Worm (Caenorhabditis elegans) whole organism, L4 larva: ENCODE measurements around the gene ttr-30.

Source experiments
- F10B5.3 ChIP-seq: sonication (generic microtip); optimal IDR thresholded peaks from 2 replicates; lab custom pipeline; 2016; ENCODE audit warnings: mild to moderate bottlenecking, missing genetic modification characterization, missing compliant biosample characterization
- F26F4.8 ChIP-seq: fragments of 200-800 bp; sonication (Bioruptor generic); conservative IDR thresholded peaks from 2 replicates; pipeline ENCODE4 v1.3.6; 2022; ENCODE audit warnings: missing genetic modification characterization, missing compliant biosample characterization
- Y48G9A.11 ChIP-seq: fragments of 200-800 bp; sonication (Bioruptor generic); IDR thresholded peaks from 2 replicates; pipeline ENCODE4 v1.3.6; 2022; ENCODE audit warnings: missing genetic modification reagents, missing genetic modification characterization, missing compliant biosample characterization
- Y75B8A.6 ChIP-seq: fragments of 200-800 bp; sonication (Bioruptor generic); IDR thresholded peaks from 2 replicates; pipeline ENCODE4 v1.3.6; 2022; ENCODE audit warnings: missing genetic modification reagents, missing genetic modification characterization, missing compliant biosample characterization
- ZK546.5 ChIP-seq, 2 experiments: sonication (generic microtip); optimal IDR thresholded peaks; 2 replicates each; lab custom pipeline; 2017; ENCODE audit warnings: missing biosample characterization in 2 of 2, missing genetic modification characterization in 2 of 2
- aha-1 ChIP-seq: fragments of 150-350 bp; peaks from one replicate; lab custom pipeline; 2014; ENCODE audit warnings: missing biosample characterization, missing genetic modification characterization
- ama-1 ChIP-seq: fragments of 150-350 bp; optimal IDR thresholded peaks from 2 replicates; lab custom pipeline; 2014; ENCODE audit warnings: inconsistent platforms, mixed read lengths
- ceh-20 ChIP-seq: fragments of 200-800 bp; sonication (Bioruptor generic); IDR thresholded peaks from 2 replicates; pipeline ENCODE4 v1.3.6; 2022; ENCODE audit warnings: missing genetic modification reagents, missing genetic modification characterization, missing compliant biosample characterization
- ceh-44 ChIP-seq: fragments of 200-800 bp; sonication (Bioruptor generic); IDR thresholded peaks from 2 replicates; pipeline ENCODE4 v1.3.6; 2022; ENCODE audit warnings: missing genetic modification reagents, missing genetic modification characterization, missing compliant biosample characterization
- ces-1 ChIP-seq: fragments of 150-350 bp; sonication (generic microtip); optimal IDR thresholded peaks from 4 replicates; lab custom pipeline; 2014; ENCODE audit warnings: missing biosample characterization, missing genetic modification reagents, missing genetic modification characterization
- ctbp-1 ChIP-seq: fragments of 200-800 bp; sonication (Bioruptor generic); IDR thresholded peaks from 2 replicates; pipeline ENCODE4 v1.3.6; 2022; ENCODE audit warnings: missing genetic modification reagents, missing genetic modification characterization, missing compliant biosample characterization
- daf-12 ChIP-seq: fragments of 150-350 bp; optimal IDR thresholded peaks from 2 replicates; lab custom pipeline; 2014; ENCODE audit warnings: missing biosample characterization, missing genetic modification reagents, missing genetic modification characterization
- daf-16 ChIP-seq, 3 experiments: sonication (generic microtip); optimal IDR thresholded peaks; 2 replicates each; lab custom pipeline; 2016 to 2017; ENCODE audit warnings: missing genetic modification characterization in 3 of 3, missing genetic modification reagents in 3 of 3, mild to moderate bottlenecking in 2 of 3, missing compliant biosample characterization in 2 of 3, missing biosample characterization in 1 of 3, moderate library complexity in 1 of 3
- daf-19 ChIP-seq: fragments of 200-800 bp; sonication (Bioruptor generic); conservative IDR thresholded peaks from 2 replicates; pipeline ENCODE4 v1.3.6; 2022; ENCODE audit warnings: missing genetic modification characterization, missing compliant biosample characterization
- dmd-9 ChIP-seq: fragments of 200-800 bp; sonication (Bioruptor generic); IDR thresholded peaks from 2 replicates; pipeline ENCODE4 v1.3.6; 2022; ENCODE audit warnings: missing genetic modification reagents, missing genetic modification characterization, missing compliant biosample characterization
- duxl-1 ChIP-seq: sonication (generic microtip); optimal IDR thresholded peaks from 2 replicates; lab custom pipeline; 2016; ENCODE audit warnings: mild to moderate bottlenecking, missing genetic modification characterization, moderate library complexity, missing compliant biosample characterization; ENCODE audit not compliant: poor library complexity
- dve-1 ChIP-seq: sonication (generic microtip); optimal IDR thresholded peaks from 2 replicates; lab custom pipeline; 2017; ENCODE audit warnings: antibody characterized with exemption, mild to moderate bottlenecking, missing genetic modification characterization, missing compliant biosample characterization; ENCODE audit not compliant: insufficient read depth
- egl-43 ChIP-seq: fragments of 200-800 bp; sonication (Bioruptor generic); IDR thresholded peaks from 2 replicates; pipeline ENCODE4 v1.3.6; 2022; ENCODE audit warnings: missing genetic modification reagents, missing genetic modification characterization, missing compliant biosample characterization
- fos-1 ChIP-seq: fragments of 150-350 bp; optimal IDR thresholded peaks from 2 replicates; lab custom pipeline; 2014; ENCODE audit warnings: missing biosample characterization, missing genetic modification characterization
- hif-1 ChIP-seq, 2 experiments: sonication (generic microtip); optimal IDR thresholded peaks; 2 replicates each; lab custom pipeline; 2016 to 2017; ENCODE audit warnings: missing compliant biosample characterization in 2 of 2, missing genetic modification characterization in 2 of 2, missing genetic modification reagents in 2 of 2, missing genotype in 2 of 2, mild to moderate bottlenecking in 1 of 2
- hlh-11 ChIP-seq: fragments of 200-800 bp; sonication (Bioruptor generic); optimal IDR thresholded peaks from 2 replicates; lab custom pipeline; 2018; ENCODE audit warnings: mild to moderate bottlenecking, missing genetic modification characterization, missing compliant biosample characterization
- hlh-30 ChIP-seq: sonication (generic microtip); optimal IDR thresholded peaks from 2 replicates; lab custom pipeline; 2017; ENCODE audit warnings: antibody characterized with exemption, mild to moderate bottlenecking, missing genetic modification characterization, missing compliant biosample characterization; ENCODE audit not compliant: insufficient read depth
- hmg-1.1 ChIP-seq: fragments of 200-800 bp; sonication (Bioruptor generic); IDR thresholded peaks from 2 replicates; pipeline ENCODE4 v1.3.6; 2022; ENCODE audit warnings: missing genetic modification reagents, missing genetic modification characterization, missing compliant biosample characterization
- jun-1 ChIP-seq: fragments of 150-350 bp; optimal IDR thresholded peaks from 2 replicates; lab custom pipeline; 2014; ENCODE audit warnings: missing biosample characterization, missing genetic modification reagents, missing genetic modification characterization
- lin-29 ChIP-seq: fragments of 200-800 bp; sonication (Bioruptor generic); IDR thresholded peaks from 2 replicates; pipeline ENCODE4 v1.3.6; 2022; ENCODE audit warnings: missing genetic modification reagents, missing genetic modification characterization, missing compliant biosample characterization
- lin-39 ChIP-seq: fragments of 150-350 bp; optimal IDR thresholded peaks from 2 replicates; lab custom pipeline; 2014; ENCODE audit warnings: missing biosample characterization, missing genetic modification reagents, missing genetic modification characterization
- lsy-2 ChIP-seq, 2 experiments: fragments of 150-350 bp in 1 of 2; sonication (generic microtip) in 1 of 2; optimal IDR thresholded peaks; 2 replicates each; lab custom pipeline; 2014 to 2017; ENCODE audit warnings: missing biosample characterization in 2 of 2, missing genetic modification characterization in 2 of 2
- mdl-1 ChIP-seq, 2 experiments: fragments of 150-350 bp in 1 of 2; sonication (generic microtip) in 1 of 2; optimal IDR thresholded peaks; 2 replicates each; lab custom pipeline; 2014 to 2017; ENCODE audit warnings: missing biosample characterization in 2 of 2, missing genetic modification characterization in 2 of 2
- mdt-29 ChIP-seq: fragments of 200-800 bp; sonication (Bioruptor generic); IDR thresholded peaks from 2 replicates; pipeline ENCODE4 v1.3.6; 2022; ENCODE audit warnings: missing genetic modification reagents, missing genetic modification characterization, missing compliant biosample characterization
- mxl-2 ChIP-seq: fragments of 200-800 bp; sonication (Bioruptor generic); conservative IDR thresholded peaks from 2 replicates; pipeline ENCODE4 v1.3.6; 2022; ENCODE audit warnings: missing genetic modification reagents, missing genetic modification characterization, missing compliant biosample characterization
- mxl-3 ChIP-seq: fragments of 200-800 bp; sonication (Bioruptor generic); optimal IDR thresholded peaks from 2 replicates; lab custom pipeline; 2018; ENCODE audit warnings: mild to moderate bottlenecking, missing genetic modification characterization, missing compliant biosample characterization
- nhr-102 ChIP-seq: sonication (generic microtip); optimal IDR thresholded peaks from 2 replicates; lab custom pipeline; 2016; ENCODE audit warnings: mild to moderate bottlenecking, missing genetic modification characterization, moderate library complexity, missing compliant biosample characterization
- nhr-25 ChIP-seq: sonication (generic microtip); optimal IDR thresholded peaks from 2 replicates; lab custom pipeline; 2017; ENCODE audit warnings: missing genetic modification characterization, mild to moderate bottlenecking, missing compliant biosample characterization, antibody characterized with exemption, moderate library complexity, borderline replicate concordance; ENCODE audit not compliant: insufficient read depth
- nhr-41 ChIP-seq: fragments of 200-800 bp; sonication (Bioruptor generic); IDR thresholded peaks from 2 replicates; pipeline ENCODE4 v1.3.6; 2022; ENCODE audit warnings: missing genetic modification reagents, missing genetic modification characterization, missing compliant biosample characterization
- nhr-42 ChIP-seq: fragments of 200-800 bp; sonication (Bioruptor generic); IDR thresholded peaks from 2 replicates; pipeline ENCODE4 v1.3.6; 2022; ENCODE audit warnings: missing genetic modification characterization, missing compliant biosample characterization
- nhr-48 ChIP-seq: sonication (generic microtip); optimal IDR thresholded peaks from 2 replicates; lab custom pipeline; 2016; ENCODE audit warnings: mild to moderate bottlenecking, missing genetic modification characterization, missing compliant biosample characterization
- nhr-6 ChIP-seq: fragments of 150-350 bp; optimal IDR thresholded peaks from 2 replicates; lab custom pipeline; 2014; ENCODE audit warnings: missing biosample characterization, missing genetic modification characterization
- nhr-76 ChIP-seq: fragments of 150-350 bp; optimal IDR thresholded peaks from 2 replicates; lab custom pipeline; 2014; ENCODE audit warnings: missing biosample characterization, missing genetic modification characterization
- nhr-77 ChIP-seq: fragments of 150-350 bp; optimal IDR thresholded peaks from 2 replicates; lab custom pipeline; 2014; ENCODE audit warnings: missing biosample characterization, missing genetic modification characterization
- pha-4 ChIP-seq, 2 experiments: fragments of 150-350 bp in 1 of 2; fragments of 200-800 bp in 1 of 2; sonication (Bioruptor generic) in 1 of 2; IDR thresholded peaks in 1 of 2; optimal IDR thresholded peaks in 1 of 2; 2 replicates each; pipeline versions ENCODE4 v1.3.6 to Lab custom; 2014 to 2022; ENCODE audit warnings: missing genetic modification characterization in 2 of 2, missing genetic modification reagents in 2 of 2, missing biosample characterization in 1 of 2, missing compliant biosample characterization in 1 of 2
- pqm-1 ChIP-seq: sonication (generic microtip); optimal IDR thresholded peaks from 2 replicates; lab custom pipeline; 2017; ENCODE audit warnings: missing biosample characterization, missing genetic modification characterization
- rbr-2 ChIP-seq: sonication (generic microtip); optimal IDR thresholded peaks from 2 replicates; lab custom pipeline; 2016; ENCODE audit warnings: missing genotype, missing genetic modification characterization, missing compliant biosample characterization
- sdz-12 ChIP-seq: fragments of 200-800 bp; sonication (Bioruptor generic); optimal IDR thresholded peaks from 2 replicates; lab custom pipeline; 2018; ENCODE audit warnings: mild to moderate bottlenecking, missing genetic modification characterization, missing compliant biosample characterization
- skn-1 ChIP-seq: fragments of 150-350 bp; optimal IDR thresholded peaks from 2 replicates; lab custom pipeline; 2014; ENCODE audit warnings: missing biosample characterization, missing genetic modification characterization
- tra-1 ChIP-seq: fragments of 200-800 bp; sonication (Bioruptor generic); IDR thresholded peaks from 2 replicates; pipeline ENCODE4 v1.3.6; 2022; ENCODE audit warnings: missing genetic modification reagents, missing genetic modification characterization, missing compliant biosample characterization
- unc-130 ChIP-seq: sonication (generic microtip); optimal IDR thresholded peaks from 2 replicates; lab custom pipeline; 2016; ENCODE audit warnings: missing genetic modification reagents, missing genetic modification characterization, missing compliant biosample characterization
- unc-39 ChIP-seq: sonication (generic microtip); optimal IDR thresholded peaks from 2 replicates; lab custom pipeline; 2017; ENCODE audit warnings: missing biosample characterization, missing genetic modification characterization

ttr-30 gene

ce11 chrX:7305520-7306186 is 25.1 kb upstream of the ttr-30 start, which contains the start of gene sur-5 (continued):
- no peak for TF ChIP-seq lin-39 (tag; lab: Kevin White, UChicago)
- no peak for TF ChIP-seq daf-19 (GFP tag; lab: Robert Waterston, UW)
- no peak for TF ChIP-seq duxl-1 (tag; lab: Kevin White, UChicago)
- no peak for TF ChIP-seq skn-1 (tag; lab: Kevin White, UChicago)
- TF ChIP-seq Y75B8A.6 (GFP tag; lab: Robert Waterston, UW) = no peak
- no peak for TF ChIP-seq Y48G9A.11 (GFP tag; lab: Robert Waterston, UW)
- TF ChIP-seq sdz-12 (GFP tag; lab: Kevin White, UChicago) = no peak
- no peak for TF ChIP-seq ctbp-1 (GFP tag; lab: Robert Waterston, UW)
- TF ChIP-seq nhr-77 (tag; lab: Kevin White, UChicago) = peak; percentile 20
- TF ChIP-seq mxl-2 (GFP tag; lab: Robert Waterston, UW) = no peak
- TF ChIP-seq F10B5.3 (tag; lab: Kevin White, UChicago) = no peak
- no peak for TF ChIP-seq rbr-2 (tag; lab: Kevin White, UChicago)
- no peak for TF ChIP-seq fos-1 (tag; lab: Kevin White, UChicago)
- no peak for TF ChIP-seq unc-130
- no peak for TF ChIP-seq ZK546.5 (tag; optimal IDR thresholded peaks at IDR 0.05; lab: Kevin White, UChicago)
- no peak for TF ChIP-seq jun-1
- TF ChIP-seq unc-39 (tag; lab: Kevin White, UChicago) = no peak
- TF ChIP-seq pha-4 (GFP tag; IDR thresholded peaks at IDR 0.05; lab: Robert Waterston, UW) = no peak
- no peak for TF ChIP-seq pha-4 (tag; optimal IDR thresholded peaks at IDR 0.05; lab: Kevin White, UChicago)
- 0 out of 2 replicates have a peak, but pooled peaks have one; percentile 23 for TF ChIP-seq mdt-29
- peak; percentile 62 for TF ChIP-seq mxl-3 (GFP tag; lab: Kevin White, UChicago)
- no peak for TF ChIP-seq nhr-76
- TF ChIP-seq nhr-102 (tag; lab: Kevin White, UChicago) = peak; percentile 52
- peak; percentile 84 for TF ChIP-seq nhr-48
- peak; percentile 54 for TF ChIP-seq hlh-30 (tag; lab: Kevin White, UChicago)
- TF ChIP-seq daf-16 (GFP tag; optimal IDR thresholded peaks at IDR 0.05; lab: Kevin White, UChicago) = no peak
- peak; percentile 86 for TF ChIP-seq daf-16 (tag; optimal IDR thresholded peaks at IDR 0.05; lab: Kevin White, UChicago)
- no peak for TF ChIP-seq ces-1 (GFP tag; lab: Kevin White, UChicago)
- peak; percentile 74 for TF ChIP-seq dve-1
- TF ChIP-seq aha-1 = peak; percentile 62
- TF ChIP-seq ceh-44 (GFP tag; lab: Robert Waterston, UW) = no peak
- no peak for TF ChIP-seq hif-1 (tag; optimal IDR thresholded peaks at IDR 0.05; lab: Kevin White, UChicago)
- no peak for TF ChIP-seq nhr-42
- TF ChIP-seq daf-12 = no peak
- TF ChIP-seq nhr-6 (tag; lab: Kevin White, UChicago) = no peak
- TF ChIP-seq egl-43 (GFP tag; lab: Robert Waterston, UW) = no peak
- TF ChIP-seq pqm-1 (tag; lab: Kevin White, UChicago) = peak; percentile 81
- no peak for TF ChIP-seq lin-29
- no peak for TF ChIP-seq F26F4.8 (GFP tag; lab: Robert Waterston, UW)
- no peak for TF ChIP-seq dmd-9 (GFP tag; lab: Robert Waterston, UW)

- TF ChIP-seq ceh-20 (GFP tag; lab: Robert Waterston, UW) = 0 out of 2 replicates have a peak, but pooled peaks have one; percentile 50
- no peak for TF ChIP-seq mdt-29
- no peak for TF ChIP-seq lin-29
- peak; percentile 31 to 60 for TF ChIP-seq mdl-1 (tag; optimal IDR thresholded peaks at IDR 0.05; lab: Kevin White, UChicago)
- TF ChIP-seq mxl-3 (GFP tag; lab: Kevin White, UChicago) = peak; percentile 69
- TF ChIP-seq rbr-2 (tag; lab: Kevin White, UChicago) = peak; percentile 49
- peak; percentile 81 for TF ChIP-seq hlh-11 (tag; lab: Kevin White, UChicago)
- TF ChIP-seq nhr-41 (GFP tag; lab: Robert Waterston, UW) = no peak
- TF ChIP-seq dve-1 = peak; percentile 80
- peak; percentile 16 to 65 for TF ChIP-seq lsy-2 (tag; optimal IDR thresholded peaks at IDR 0.05; lab: Kevin White, UChicago)
- peak; percentile 66 for TF ChIP-seq hmg-1.1 (GFP tag; lab: Robert Waterston, UW)
- TF ChIP-seq nhr-25 (tag; lab: Kevin White, UChicago) = peak; percentile 60
- TF ChIP-seq ama-1 (lab: Kevin White, UChicago) = no peak
- TF ChIP-seq unc-39 (tag; lab: Kevin White, UChicago) = no peak
- no peak for TF ChIP-seq pha-4 (GFP tag; IDR thresholded peaks at IDR 0.05; lab: Robert Waterston, UW)
- TF ChIP-seq pha-4 (tag; optimal IDR thresholded peaks at IDR 0.05; lab: Kevin White, UChicago) = peak; percentile 17
- peak; percentile 68; the same call in 1 of the 2 replicates for TF ChIP-seq tra-1 (GFP tag; lab: Robert Waterston, UW)
Observed at ce11 chrX:7306434-7306833, 24.3 kb upstream of the ttr-30 start.
